Worm (Caenorhabditis elegans) whole organism, L4/young adult: ENCODE measurements around the gene ZK177.3.

Source experiments
- dao-5 ChIP-seq: sonication (generic microtip); optimal IDR thresholded peaks from 2 replicates; lab custom pipeline; 2016; ENCODE audit warnings: missing genotype, missing genetic modification characterization, moderate library complexity, missing compliant biosample characterization
- him-1 ChIP-seq: sonication (generic microtip); optimal IDR thresholded peaks from 2 replicates; lab custom pipeline; 2016; ENCODE audit warnings: missing genotype, missing genetic modification reagents, missing genetic modification characterization, missing compliant biosample characterization

ce11 chrII:5537524-5537923 is 21.9 kb downstream of the ZK177.3 start, which contains the start of gene C17C3.11:
- TF ChIP-seq him-1 (tag; lab: Kevin White, UChicago): no peak
- TF ChIP-seq dao-5: no peak
